Fruit fly (Drosophila melanogaster): Measurements from ENCODE around the gene CG13054.

The CG13054 gene

DNA sequence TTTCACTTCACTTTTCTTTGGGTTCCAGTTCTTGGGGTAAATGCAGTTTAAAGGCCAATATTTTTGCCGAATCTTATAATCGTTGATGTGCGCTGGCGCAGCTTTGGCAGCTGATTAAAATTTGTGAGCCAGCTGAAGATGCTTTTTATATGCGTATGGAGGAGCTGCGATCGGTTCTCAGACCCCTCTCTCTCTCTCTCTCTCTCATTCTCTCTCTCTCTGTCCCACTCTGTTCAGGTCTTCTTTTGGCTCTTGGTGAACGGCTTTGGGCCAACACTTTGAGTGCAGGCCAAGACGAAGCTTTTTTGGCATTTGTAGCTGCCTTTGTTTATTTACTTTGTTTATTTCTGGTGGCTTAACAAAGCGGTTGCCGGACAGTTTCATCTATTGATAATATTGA, 31.3 kb upstream of the CG13054 start, which contains the start of gene CG13046:
CG13046 (minus strand) TSS at position 101 of the 400 bp plus-strand sequence.
- TF ChIP-seq CG4318 (GFP tag; optimal IDR thresholded peaks at IDR 0.05) (no peak), dsx (GFP tag; optimal IDR thresholded peaks at IDR 0.05; ENCODE audit: poor library complexity, severe bottlenecking) (no peak), esn (GFP tag; optimal IDR thresholded peaks at IDR 0.05) (no peak), Sox102F (GFP tag; optimal IDR thresholded peaks at IDR 0.05) (no peak), CG6163 (GFP tag; IDR thresholded peaks at IDR 0.05) (no peak), Ets21C (GFP tag; optimal IDR thresholded peaks at IDR 0.05) (no peak), pdm3 (GFP tag; optimal IDR thresholded peaks at IDR 0.05) (no peak), fd85E (GFP tag; optimal IDR thresholded peaks at IDR 0.05) (no peak), CG6808 (GFP tag; optimal IDR thresholded peaks at IDR 0.05) (no peak), salr (GFP tag; optimal IDR thresholded peaks at IDR 0.05) (no peak), Eip78C (GFP tag) (no peak), CG8319 (GFP tag; optimal IDR thresholded peaks at IDR 0.05) (no peak)

DNA sequence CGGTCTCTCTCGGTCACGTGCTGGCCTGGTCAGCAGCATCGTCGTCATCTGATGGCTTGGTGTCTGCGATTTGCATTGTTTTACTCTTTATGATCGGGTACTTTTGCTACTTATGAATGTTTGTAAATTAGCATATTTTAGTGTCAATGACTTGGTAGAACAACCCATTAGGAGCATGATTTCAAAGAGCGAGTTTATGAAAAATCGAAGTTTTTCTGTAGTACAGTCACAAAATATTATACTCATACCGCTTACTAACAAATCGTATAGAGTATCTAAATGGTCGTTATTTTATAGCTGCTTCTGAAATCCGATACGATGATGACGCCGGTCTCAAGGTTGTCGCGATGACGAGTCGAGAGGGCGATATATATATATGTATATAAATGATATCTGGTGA, 29.3 kb upstream of the CG13054 start:
- TF ChIP-seq Sox14 (GFP tag; optimal IDR thresholded peaks at IDR 0.05) (peak; percentile 51), CG34406 (GFP tag; optimal IDR thresholded peaks at IDR 0.05) (peak; percentile 58), CG11902 (GFP tag; optimal IDR thresholded peaks at IDR 0.05) (peak; percentile 17), salr (GFP tag; optimal IDR thresholded peaks at IDR 0.05) (peak in 1 of 2 experiments; percentile 56), vri (GFP tag; optimal IDR thresholded peaks at IDR 0.05) (peak; percentile 13), fkh (GFP tag; optimal IDR thresholded peaks at IDR 0.05) (no peak), CG6276 (GFP tag; optimal IDR thresholded peaks at IDR 0.05) (no peak), svp (GFP tag) (peak; percentile 39), CG4318 (GFP tag; optimal IDR thresholded peaks at IDR 0.05) (no peak), ss (GFP tag; optimal IDR thresholded peaks at IDR 0.05) (peak; percentile 54 to 88), achi (GFP tag; optimal IDR thresholded peaks at IDR 0.05) (peak; percentile 53), CG6163 (GFP tag; IDR thresholded peaks at IDR 0.05) (peak; percentile 44; the same call in 1 of the 3 replicates), Hr4 (GFP tag; optimal IDR thresholded peaks at IDR 0.05) (no peak), Gug (GFP tag; IDR thresholded peaks at IDR 0.05) (no peak), Blimp-1 (GFP tag; optimal IDR thresholded peaks at IDR 0.05) (no peak), CG11294 (GFP tag; IDR thresholded peaks at IDR 0.05) (no peak), CG1621 (tag; optimal IDR thresholded peaks at IDR 0.05) (peak; percentile 78), OdsH (GFP tag; optimal IDR thresholded peaks at IDR 0.05) (peak; percentile 46), Ets21C (GFP tag; optimal IDR thresholded peaks at IDR 0.05) (no peak), CG10631 (GFP tag; optimal IDR thresholded peaks at IDR 0.05) (peak; percentile 54), CG16779 (tag; optimal IDR thresholded peaks at IDR 0.05) (peak; percentile 30), CG6792 (GFP tag; optimal IDR thresholded peaks at IDR 0.05) (peak; percentile 64), net (GFP tag; optimal IDR thresholded peaks at IDR 0.05) (peak; percentile 50), Eip93F (GFP tag; optimal IDR thresholded peaks at IDR 0.05) (no peak), CG6854 (GFP tag; optimal IDR thresholded peaks at IDR 0.05) (no peak), Sox102F (GFP tag; optimal IDR thresholded peaks at IDR 0.05) (peak; percentile 12), acj6 (GFP tag; optimal IDR thresholded peaks at IDR 0.05) (peak; percentile 64), esn (GFP tag; optimal IDR thresholded peaks at IDR 0.05) (peak; percentile 37), topi (GFP tag; optimal IDR thresholded peaks at IDR 0.05) (peak; percentile 35), CG6808 (GFP tag; optimal IDR thresholded peaks at IDR 0.05) (peak; percentile 77), cyc (GFP tag; optimal IDR thresholded peaks at IDR 0.05) (peak; percentile 3), CG31627 (GFP tag; optimal IDR thresholded peaks at IDR 0.05) (peak; percentile 4), fd85E (GFP tag; optimal IDR thresholded peaks at IDR 0.05) (no peak), lz (GFP tag; optimal IDR thresholded peaks at IDR 0.05) (peak; percentile 24), dac (GFP tag; optimal IDR thresholded peaks at IDR 0.05) (no peak), Hr39 (GFP tag; optimal IDR thresholded peaks at IDR 0.05) (peak; percentile 29), CG3032 (tag; optimal IDR thresholded peaks at IDR 0.05) (peak; percentile 85), CG11762 (GFP tag; optimal IDR thresholded peaks at IDR 0.05; ENCODE audit: insufficient read depth) (peak; percentile 8), CG32006 (GFP tag; optimal IDR thresholded peaks at IDR 0.05) (peak; percentile 9), CG9139 (GFP tag; optimal IDR thresholded peaks at IDR 0.05) (peak; percentile 47), eg (GFP tag; IDR thresholded peaks at IDR 0.05) (no peak), CG8632 (GFP tag; optimal IDR thresholded peaks at IDR 0.05) (peak; percentile 67), Eip78C (GFP tag) (peak; percentile 93), Hr38 (GFP tag; optimal IDR thresholded peaks at IDR 0.05) (no peak), CG8119 (GFP tag; IDR thresholded peaks at IDR 0.05) (no peak), fd59A (GFP tag; optimal IDR thresholded peaks at IDR 0.05) (peak; percentile 79)
